Worm (Caenorhabditis elegans): ENCODE results near the gene copz-1.

DNA sequence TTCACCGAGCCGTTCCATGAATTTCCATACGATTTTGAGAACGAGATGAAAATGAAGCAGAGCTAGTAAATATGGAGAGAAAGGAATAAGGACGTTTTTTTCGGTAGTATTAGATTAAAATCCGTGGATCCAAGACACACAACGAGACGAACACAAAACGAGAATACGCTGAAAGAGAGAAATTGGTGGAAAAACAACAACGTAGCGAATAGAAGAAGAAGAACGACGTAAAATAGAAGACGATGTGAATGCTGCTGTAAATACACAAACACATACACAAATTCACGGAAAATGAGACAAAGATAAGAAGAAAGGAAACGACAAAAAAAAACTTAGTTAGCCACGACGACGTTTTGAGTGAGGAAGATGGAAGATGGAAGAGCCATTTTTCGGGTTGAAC, 38.0 kb upstream of the copz-1 start:
- TF ChIP-seq pha-4 (tag; optimal IDR thresholded peaks at IDR 0.05) (no peak), F10E7.11 (tag; optimal IDR thresholded peaks at IDR 0.05) (no peak), ztf-25 (GFP tag; IDR thresholded peaks at IDR 0.05) (no peak), lin-35 (GFP tag; optimal IDR thresholded peaks at IDR 0.05) (no peak), ets-4 (GFP tag; optimal IDR thresholded peaks at IDR 0.05) (no peak), attf-3 (GFP tag; conservative IDR thresholded peaks at IDR 0.05) (no peak), gei-17 (GFP tag; optimal IDR thresholded peaks at IDR 0.05) (no peak), B0336.3 (GFP tag; IDR thresholded peaks at IDR 0.05) (no peak), F57A8.1 (GFP tag; optimal IDR thresholded peaks at IDR 0.05) (no peak)
